Fruit fly (Drosophila melanogaster): Measurements from ENCODE around the gene CAH5.

The CAH5 gene

dm6 chr3R:31310883-31311397 is 48.5 kb downstream of the CAH5 start, which contains the start of gene CG34347 (continued):
- no peak for TF ChIP-seq CG6272 (GFP tag; IDR thresholded peaks at IDR 0.05)
- TF ChIP-seq Bdp1 (GFP tag; optimal IDR thresholded peaks at IDR 0.05), result no peak
- TF ChIP-seq CG16863 (GFP tag; optimal IDR thresholded peaks at IDR 0.05), result peak; percentile 1
- TF ChIP-seq CG12071 (GFP tag; optimal IDR thresholded peaks at IDR 0.05), result peak; percentile 38
- TF ChIP-seq nau (GFP tag; optimal IDR thresholded peaks at IDR 0.05), result no peak
- no peak for TF ChIP-seq CG12236 (GFP tag; optimal IDR thresholded peaks at IDR 0.05)
- no peak for TF ChIP-seq CG4617 (GFP tag; optimal IDR thresholded peaks at IDR 0.05; ENCODE audit: borderline replicate concordance)
- no peak for TF ChIP-seq trh (GFP tag; optimal IDR thresholded peaks at IDR 0.05)
- no peak for TF ChIP-seq wdn (GFP tag; IDR thresholded peaks at IDR 0.05)
- peak; percentile 74 to 81 for TF ChIP-seq Trl (optimal IDR thresholded peaks at IDR 0.05)
- TF ChIP-seq Trl (GFP tag; optimal IDR thresholded peaks at IDR 0.05), result peak; percentile 6
- no peak for TF ChIP-seq unpg (GFP tag; optimal IDR thresholded peaks at IDR 0.05)
- no peak for TF ChIP-seq CG4707 (GFP tag; optimal IDR thresholded peaks at IDR 0.05)
- no peak for TF ChIP-seq CG11695 (GFP tag; IDR thresholded peaks at IDR 0.05)
- TF ChIP-seq CG1233 (GFP tag; optimal IDR thresholded peaks at IDR 0.05), result no peak
- no peak for TF ChIP-seq tup (GFP tag; optimal IDR thresholded peaks at IDR 0.05)
- TF ChIP-seq CG18011 (GFP tag; optimal IDR thresholded peaks at IDR 0.05), result no peak
- no peak for TF ChIP-seq CG10431 (GFP tag; optimal IDR thresholded peaks at IDR 0.05)
- no peak for TF ChIP-seq CG10274 (GFP tag; optimal IDR thresholded peaks at IDR 0.05)
- TF ChIP-seq CG6791 (GFP tag; IDR thresholded peaks at IDR 0.05; ENCODE audit: partially characterized antibody), result 0 out of 3 replicates have a peak, but pooled peaks have one; percentile 49
- no peak for TF ChIP-seq psq (GFP tag; optimal IDR thresholded peaks at IDR 0.05)
- no peak for TF ChIP-seq Lhr (GFP tag; optimal IDR thresholded peaks at IDR 0.05)
- TF ChIP-seq NfI (GFP tag; optimal IDR thresholded peaks at IDR 0.05), result no peak
- no peak for TF ChIP-seq CG12299 (tag; optimal IDR thresholded peaks at IDR 0.05)
- no peak for TF ChIP-seq CG8089 (GFP tag; optimal IDR thresholded peaks at IDR 0.05)
- TF ChIP-seq CG17912 (GFP tag; optimal IDR thresholded peaks at IDR 0.05), result no peak
- no peak for TF ChIP-seq Atf6 (GFP tag; IDR thresholded peaks at IDR 0.05)
- TF ChIP-seq CG4730 (GFP tag; IDR thresholded peaks at IDR 0.05), result no peak
- TF ChIP-seq Opbp (GFP tag; IDR thresholded peaks at IDR 0.05; ENCODE audit: partially characterized antibody), result peak; percentile 56; the same call in 1 of the 3 replicates
- no peak for TF ChIP-seq Dfd (GFP tag; optimal IDR thresholded peaks at IDR 0.05)
- TF ChIP-seq Pdp1 (GFP tag; optimal IDR thresholded peaks at IDR 0.05), result peak in 1 of 2 experiments; percentile 28
- peak; percentile 88; the same call in 1 of the 2 replicates for TF ChIP-seq chm (GFP tag; IDR thresholded peaks at IDR 0.05)
- TF ChIP-seq usp (GFP tag; optimal IDR thresholded peaks at IDR 0.05), result no peak
- no peak for TF ChIP-seq MESR4 (GFP tag; optimal IDR thresholded peaks at IDR 0.05)
- no peak for TF ChIP-seq Atf3 (GFP tag; optimal IDR thresholded peaks at IDR 0.05)
- peak; percentile 57; the same call in 1 of the 2 replicates for TF ChIP-seq Awh (GFP tag; IDR thresholded peaks at IDR 0.05)
- TF ChIP-seq stc (GFP tag; IDR thresholded peaks at IDR 0.05), result 0 out of 2 replicates have a peak, but pooled peaks have one; percentile 24
- TF ChIP-seq Myb (GFP tag; optimal IDR thresholded peaks at IDR 0.05), result no peak
- no peak for TF ChIP-seq pros (GFP tag; optimal IDR thresholded peaks at IDR 0.05)
- TF ChIP-seq chn (GFP tag; optimal IDR thresholded peaks at IDR 0.05), result no peak
- TF ChIP-seq nmo (GFP tag; optimal IDR thresholded peaks at IDR 0.05), result no peak
- TF ChIP-seq fru (optimal IDR thresholded peaks at IDR 0.05), result no peak
- peak; percentile 82 for TF ChIP-seq CG42726 (GFP tag; IDR thresholded peaks at IDR 0.05; ENCODE audit: partially characterized antibody)
- peak; percentile 85 for TF ChIP-seq HLHmδ (GFP tag; optimal IDR thresholded peaks at IDR 0.05)
- TF ChIP-seq B-H1 (GFP tag; IDR thresholded peaks at IDR 0.05), result no peak
- no peak for TF ChIP-seq CG14965 (GFP tag; optimal IDR thresholded peaks at IDR 0.05; ENCODE audit: borderline replicate concordance)
- TF ChIP-seq Hmr (GFP tag; optimal IDR thresholded peaks at IDR 0.05), result peak; percentile 1
- TF ChIP-seq CG4854 (GFP tag; optimal IDR thresholded peaks at IDR 0.05), result no peak
- no peak for TF ChIP-seq ind (GFP tag; optimal IDR thresholded peaks at IDR 0.05)
- TF ChIP-seq Fer2 (tag; optimal IDR thresholded peaks at IDR 0.05), result no peak
- peak; percentile 15 for TF ChIP-seq scrt (GFP tag; optimal IDR thresholded peaks at IDR 0.05)
